Fruit fly (Drosophila melanogaster) whole organism, embryonic: ENCODE measurements around the gene Prdm13.

Experiments used
- Abd-B ChIP-seq: fragments of 200-800 bp; sonication (Bioruptor generic); optimal IDR thresholded peaks from 2 replicates; lab custom pipeline; 2018; ENCODE audit warnings: missing biosample characterization, mild to moderate bottlenecking, missing genetic modification characterization, moderate library complexity
- Atf6 ChIP-seq: fragments of 200-800 bp; sonication (Bioruptor generic); IDR thresholded peaks from 2 replicates; pipeline ENCODE4 v1.3.6; 2022; ENCODE audit warnings: missing biosample characterization, missing genetic modification characterization
- CG10654 ChIP-seq: fragments of 200-800 bp; sonication (Bioruptor generic); optimal IDR thresholded peaks from 2 replicates; lab custom pipeline; 2016; ENCODE audit warnings: missing biosample characterization, missing genetic modification characterization
- CG14667 ChIP-seq: fragments of 200-800 bp; sonication (Bioruptor generic); IDR thresholded peaks from 2 replicates; pipeline ENCODE4 v1.3.6; 2022; ENCODE audit warnings: missing biosample characterization, missing genetic modification characterization
- CG14710 ChIP-seq: fragments of 200-800 bp; sonication (Bioruptor generic); optimal IDR thresholded peaks from 3 replicates; lab custom pipeline; 2019; ENCODE audit warnings: missing biosample characterization, mild to moderate bottlenecking, missing genetic modification characterization, moderate library complexity
- CG1647 ChIP-seq: fragments of 200-800 bp; sonication (Bioruptor generic); optimal IDR thresholded peaks from 3 replicates; lab custom pipeline; 2016; ENCODE audit warnings: missing biosample characterization, missing genetic modification characterization
- CG18619 ChIP-seq: fragments of 200-800 bp; sonication (Bioruptor generic); optimal IDR thresholded peaks from 3 replicates; lab custom pipeline; 2017; ENCODE audit warnings: missing biosample characterization, mild to moderate bottlenecking, missing genetic modification characterization
- CG2678 ChIP-seq: fragments of 200-800 bp; sonication (Bioruptor generic); optimal IDR thresholded peaks from 3 replicates; lab custom pipeline; 2019; ENCODE audit warnings: missing biosample characterization, mild to moderate bottlenecking, missing genetic modification characterization, moderate library complexity
- CG32767 ChIP-seq: fragments of 200-800 bp; sonication (Bioruptor generic); IDR thresholded peaks from 2 replicates; pipeline ENCODE4 v1.3.6; 2022; ENCODE audit warnings: missing biosample characterization, missing genetic modification characterization
- CG3281 ChIP-seq: fragments of 200-800 bp; sonication (Bioruptor generic); optimal IDR thresholded peaks from 3 replicates; lab custom pipeline; 2017; ENCODE audit warnings: missing biosample characterization, mild to moderate bottlenecking, missing genetic modification characterization
- CG3407 ChIP-seq: fragments of 200-800 bp; sonication (Bioruptor generic); optimal IDR thresholded peaks from 2 replicates; lab custom pipeline; 2018; ENCODE audit warnings: missing biosample characterization, mild to moderate bottlenecking, missing genetic modification characterization
- CG43689 ChIP-seq: fragments of 200-800 bp; sonication (Bioruptor generic); IDR thresholded peaks from 2 replicates; pipeline ENCODE4 v1.3.6; 2022; ENCODE audit warnings: missing biosample characterization, missing genetic modification characterization
- CG5245 ChIP-seq: fragments of 200-800 bp; sonication (Bioruptor generic); optimal IDR thresholded peaks from 3 replicates; lab custom pipeline; 2016; ENCODE audit warnings: missing biosample characterization, missing genetic modification characterization
- CG6254 ChIP-seq: fragments of 200-800 bp; sonication (Bioruptor generic); optimal IDR thresholded peaks from 3 replicates; lab custom pipeline; 2017; ENCODE audit warnings: mild to moderate bottlenecking, missing biosample characterization, missing genetic modification reagents, missing genetic modification characterization
- CG7271 ChIP-seq: fragments of 200-800 bp; sonication (Bioruptor generic); optimal IDR thresholded peaks from 2 replicates; lab custom pipeline; 2018; ENCODE audit warnings: missing biosample characterization, mild to moderate bottlenecking, missing genetic modification characterization, moderate library complexity
- CG9609 ChIP-seq: fragments of 200-800 bp; sonication (Bioruptor generic); optimal IDR thresholded peaks from 3 replicates; lab custom pipeline; 2016; ENCODE audit warnings: missing biosample characterization, missing genetic modification characterization
- D ChIP-seq, 2 experiments: fragments of 200-800 bp in 1 of 2; fragments of >200 bp in 1 of 2; sonication (Bioruptor generic) in 1 of 2; optimal IDR thresholded peaks; 2 replicates in 1 of 2; 3 replicates in 1 of 2; lab custom pipeline; 2017; ENCODE audit warnings: mild to moderate bottlenecking in 1 of 2, missing biosample characterization in 1 of 2, missing genetic modification characterization in 1 of 2, missing genetic modification reagents in 1 of 2
- Gug ChIP-seq: fragments of 200-800 bp; sonication (Bioruptor generic); IDR thresholded peaks from 4 replicates; pipeline ENCODE4 v1.3.6; 2022; ENCODE audit warnings: missing biosample characterization, missing genetic modification characterization
- HLH3B ChIP-seq: fragments of 200-800 bp; sonication (Bioruptor generic); IDR thresholded peaks from 2 replicates; pipeline ENCODE4 v1.3.6; 2022; ENCODE audit warnings: missing biosample characterization, missing genetic modification characterization
- HLH4C ChIP-seq: fragments of 200-800 bp; sonication (Bioruptor generic); IDR thresholded peaks from 3 replicates; pipeline ENCODE4 v1.3.6; 2022; ENCODE audit warnings: missing biosample characterization, missing genetic modification characterization; ENCODE audit not compliant: partially characterized antibody
- Hmx ChIP-seq: fragments of 200-800 bp; sonication (Bioruptor generic); optimal IDR thresholded peaks from 2 replicates; lab custom pipeline; 2016; ENCODE audit warnings: missing biosample characterization, missing genetic modification characterization
- Max ChIP-seq: fragments of 200-800 bp; sonication (Bioruptor generic); optimal IDR thresholded peaks from 2 replicates; lab custom pipeline; 2016; ENCODE audit warnings: missing biosample characterization, mild to moderate bottlenecking, missing genetic modification characterization
- Meics ChIP-seq: fragments of 200-800 bp; sonication (Bioruptor generic); optimal IDR thresholded peaks from 2 replicates; lab custom pipeline; 2017; ENCODE audit warnings: missing biosample characterization, mild to moderate bottlenecking, missing genetic modification characterization
- Myb ChIP-seq: fragments of 200-800 bp; sonication (Bioruptor generic); optimal IDR thresholded peaks from 2 replicates; lab custom pipeline; 2016; ENCODE audit warnings: missing biosample characterization, missing genetic modification characterization
- Nf-YB ChIP-seq: fragments of 200-800 bp; sonication (Bioruptor generic); optimal IDR thresholded peaks from 3 replicates; lab custom pipeline; 2019; ENCODE audit warnings: missing biosample characterization, mild to moderate bottlenecking, missing genetic modification characterization, moderate library complexity
- Rfx ChIP-seq: fragments of 200-800 bp; sonication (Bioruptor generic); IDR thresholded peaks from 2 replicates; pipeline ENCODE4 v1.3.6; 2022; ENCODE audit warnings: missing biosample characterization, missing genetic modification characterization
- Sox100B ChIP-seq: fragments of 200-800 bp; sonication (Bioruptor generic); optimal IDR thresholded peaks from 3 replicates; lab custom pipeline; 2018; ENCODE audit warnings: missing biosample characterization, mild to moderate bottlenecking, missing genetic modification characterization
- Spps ChIP-seq: fragments of 200-800 bp; sonication (Bioruptor generic); optimal IDR thresholded peaks from 2 replicates; lab custom pipeline; 2018; ENCODE audit warnings: missing biosample characterization, mild to moderate bottlenecking, missing genetic modification characterization
- ac ChIP-seq: fragments of 200-800 bp; sonication (Bioruptor generic); optimal IDR thresholded peaks from 3 replicates; lab custom pipeline; 2017; ENCODE audit warnings: missing biosample characterization, mild to moderate bottlenecking, missing genetic modification characterization
- cas ChIP-seq: fragments of 200-800 bp; sonication (Bioruptor generic); IDR thresholded peaks from 2 replicates; pipeline ENCODE4 v1.3.6; 2022; ENCODE audit warnings: missing biosample characterization, missing genetic modification characterization
- en ChIP-seq: fragments of 200-800 bp; sonication (Bioruptor generic); optimal IDR thresholded peaks from 2 replicates; lab custom pipeline; 2016; ENCODE audit warnings: missing biosample characterization, missing genetic modification characterization
- ewg ChIP-seq: fragments of 200-800 bp; sonication (Bioruptor generic); optimal IDR thresholded peaks from 3 replicates; lab custom pipeline; 2017; ENCODE audit warnings: mild to moderate bottlenecking, missing biosample characterization, missing genetic modification reagents, missing genetic modification characterization
- gce ChIP-seq: fragments of 200-800 bp; sonication (Bioruptor generic); IDR thresholded peaks from 3 replicates; pipeline ENCODE4 v1.3.6; 2022; ENCODE audit warnings: missing biosample characterization, missing genetic modification characterization
- gro ChIP-seq: fragments of 200-800 bp; sonication (Bioruptor generic); optimal IDR thresholded peaks from 2 replicates; lab custom pipeline; 2016; ENCODE audit warnings: missing biosample characterization, missing genetic modification characterization
- gsb-n ChIP-seq: fragments of 200-800 bp; sonication (Bioruptor generic); optimal IDR thresholded peaks from 3 replicates; lab custom pipeline; 2018; ENCODE audit warnings: missing biosample characterization, mild to moderate bottlenecking, missing genetic modification characterization
- jigr1 ChIP-seq: fragments of 200-800 bp; sonication (Bioruptor generic); IDR thresholded peaks from 3 replicates; pipeline ENCODE4 v1.3.6; 2022; ENCODE audit warnings: missing biosample characterization, missing genetic modification characterization
- klu ChIP-seq: fragments of 200-800 bp; sonication (Bioruptor generic); IDR thresholded peaks from 2 replicates; pipeline ENCODE4 v1.3.6; 2022; ENCODE audit warnings: missing biosample characterization, missing genetic modification characterization
- lab ChIP-seq: fragments of 200-800 bp; sonication (Bioruptor generic); optimal IDR thresholded peaks from 3 replicates; lab custom pipeline; 2017; ENCODE audit warnings: missing biosample characterization, missing genetic modification characterization, mild to moderate bottlenecking, moderate library complexity, missing genetic modification reagents
- lola ChIP-seq, 3 experiments: fragments of >200 bp in 2 of 3; fragments of 200-800 bp in 1 of 3; sonication (Bioruptor generic) in 1 of 3; optimal IDR thresholded peaks; 2 replicates each; lab custom pipeline; 2017 to 2019; ENCODE audit warnings: missing biosample characterization in 3 of 3, missing genetic modification characterization in 3 of 3, mild to moderate bottlenecking in 1 of 3, moderate library complexity in 1 of 3
- prd ChIP-seq, 3 experiments: fragments of >200 bp in 2 of 3; fragments of 200-800 bp in 1 of 3; sonication (Bioruptor generic) in 1 of 3; optimal IDR thresholded peaks in 2 of 3; IDR thresholded peaks in 1 of 3; 2 replicates in 2 of 3; 3 replicates in 1 of 3; pipeline versions ENCODE4 v1.3.6 to Lab custom; 2017 to 2022; ENCODE audit warnings: missing biosample characterization in 1 of 3, missing genetic modification characterization in 1 of 3
- pzg ChIP-seq: fragments of 200-800 bp; sonication (Bioruptor generic); optimal IDR thresholded peaks from 3 replicates; lab custom pipeline; 2018; ENCODE audit warnings: missing biosample characterization, mild to moderate bottlenecking, missing genetic modification characterization, moderate library complexity
- run ChIP-seq: fragments of 200-800 bp; sonication (Bioruptor generic); optimal IDR thresholded peaks from 3 replicates; lab custom pipeline; 2018; ENCODE audit warnings: missing biosample characterization, mild to moderate bottlenecking, missing genetic modification characterization
- slp2 ChIP-seq: fragments of 200-800 bp; sonication (Bioruptor generic); optimal IDR thresholded peaks from 2 replicates; lab custom pipeline; 2016; ENCODE audit warnings: missing biosample characterization, missing genetic modification characterization
- tin ChIP-seq: fragments of 200-800 bp; sonication (Bioruptor generic); optimal IDR thresholded peaks from 3 replicates; lab custom pipeline; 2016; ENCODE audit warnings: missing biosample characterization, missing genetic modification characterization

The Prdm13 gene

DNA sequence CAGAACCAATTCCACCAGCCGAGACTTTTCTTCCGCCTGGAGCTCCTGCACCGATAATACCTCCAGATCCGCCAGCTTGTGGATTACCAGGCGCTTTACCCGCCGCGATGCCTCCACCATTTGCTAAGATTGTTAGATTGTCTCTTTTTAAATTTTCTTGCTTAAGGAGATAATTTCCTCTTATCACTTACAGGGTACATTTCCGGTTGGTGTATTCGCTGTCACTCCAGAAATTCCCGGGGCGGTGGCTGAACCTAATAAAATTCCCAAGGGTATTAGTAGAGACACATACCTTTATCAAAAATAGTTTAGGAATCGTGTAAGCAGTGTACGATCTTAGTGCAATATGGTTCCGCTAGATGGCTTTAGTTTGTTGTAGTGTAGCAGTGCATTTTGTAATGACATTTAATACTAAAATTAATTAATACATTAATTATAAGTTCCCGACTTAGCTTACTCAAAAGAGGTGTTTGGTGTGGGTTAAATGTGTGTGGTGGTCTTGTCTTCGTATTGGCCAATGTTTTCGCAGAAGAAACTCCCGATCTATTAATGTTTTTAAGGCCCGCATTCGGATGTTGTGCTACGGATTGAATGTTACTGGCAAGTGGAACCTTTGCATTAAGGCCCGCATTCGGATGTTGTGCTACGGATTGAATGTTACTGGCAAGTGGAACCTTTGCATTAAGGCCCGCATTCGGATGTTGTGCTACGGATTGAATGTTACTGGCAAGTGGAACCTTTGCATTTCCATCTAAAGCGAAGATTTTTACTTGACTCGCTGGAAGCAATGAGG lies 38.1 kb upstream of the Prdm13 start (continued):
- peak; percentile 21 for TF ChIP-seq CG9609 (GFP tag; lab: Kevin White, UChicago)
- no peak for TF ChIP-seq CG2678 (tag; lab: Kevin White, UChicago)
- TF ChIP-seq Gug (GFP tag; lab: Robert Waterston, UW), result peak; percentile 20; the same call in 1 of the 4 replicates
- peak; percentile 45 for TF ChIP-seq Nf-YB (GFP tag; lab: Kevin White, UChicago)
- peak; percentile 49 for TF ChIP-seq Spps (tag; lab: Kevin White, UChicago)
- no peak for TF ChIP-seq CG14667
- no peak for TF ChIP-seq jigr1 (GFP tag; lab: Robert Waterston, UW)
- TF ChIP-seq ac (GFP tag; lab: Kevin White, UChicago), result peak; percentile 49
- peak; percentile 70; the same call in 1 of the 2 replicates for TF ChIP-seq CG32767 (GFP tag; lab: Robert Waterston, UW)
- TF ChIP-seq ewg (GFP tag; lab: Kevin White, UChicago), result peak; percentile 49
- TF ChIP-seq Abd-B, result peak; percentile 5
- TF ChIP-seq pzg, result peak; percentile 17
- TF ChIP-seq en, result peak; percentile 77
- TF ChIP-seq CG6254 (GFP tag; lab: Kevin White, UChicago), result peak; percentile 99
- TF ChIP-seq Hmx (GFP tag; lab: Kevin White, UChicago), result no peak
- peak in 1 of 3 experiments; percentile 76 for TF ChIP-seq lola (GFP tag; optimal IDR thresholded peaks at IDR 0.05; lab: Kevin White, UChicago)
- TF ChIP-seq lab (GFP tag; lab: Kevin White, UChicago), result peak; percentile 94
- peak; percentile 87 for TF ChIP-seq CG7271 (tag; lab: Kevin White, UChicago)
- peak; percentile 75 for TF ChIP-seq Sox100B (GFP tag; lab: Kevin White, UChicago)
- peak; percentile 68 for TF ChIP-seq CG3407
- TF ChIP-seq CG3281 (GFP tag; lab: Kevin White, UChicago), result peak; percentile 84
- TF ChIP-seq Atf6, result peak; percentile 71
- TF ChIP-seq gro (GFP tag; lab: Kevin White, UChicago), result no peak
- peak; percentile 75 for TF ChIP-seq CG10654 (GFP tag; lab: Kevin White, UChicago)
- TF ChIP-seq CG1647 (GFP tag; lab: Kevin White, UChicago), result peak; percentile 45
- TF ChIP-seq Myb (GFP tag; lab: Kevin White, UChicago), result peak; percentile 26
- TF ChIP-seq gsb-n (tag; lab: Kevin White, UChicago), result peak; percentile 63
- TF ChIP-seq run (tag; lab: Kevin White, UChicago), result no peak
- peak; percentile 69 for TF ChIP-seq CG5245 (GFP tag; lab: Kevin White, UChicago)
- peak; percentile 69 for TF ChIP-seq tin (GFP tag; lab: Kevin White, UChicago)
- peak in 1 of 2 experiments; percentile 5 for TF ChIP-seq prd (optimal IDR thresholded peaks at IDR 0.05; lab: Kevin White, UChicago)
- TF ChIP-seq prd (GFP tag; IDR thresholded peaks at IDR 0.05; lab: Robert Waterston, UW), result no peak
- peak; percentile 40 for TF ChIP-seq Max
- peak; percentile 66 for TF ChIP-seq slp2
- peak; percentile 94 for TF ChIP-seq gce (GFP tag; lab: Robert Waterston, UW)
- peak; percentile 71 for TF ChIP-seq CG43689 (GFP tag; lab: Robert Waterston, UW)
- peak; percentile 53; the same call in 1 of the 2 replicates for TF ChIP-seq klu
- TF ChIP-seq cas (GFP tag; lab: Robert Waterston, UW), result no peak
- peak; percentile 80 for TF ChIP-seq HLH3B (GFP tag; lab: Robert Waterston, UW)
- TF ChIP-seq CG18619 (GFP tag; lab: Kevin White, UChicago), result peak; percentile 75
- TF ChIP-seq Rfx (GFP tag; lab: Robert Waterston, UW), result peak; percentile 91
- TF ChIP-seq D (optimal IDR thresholded peaks at IDR 0.05; lab: Kevin White, UChicago), result no peak
- peak; percentile 76 for TF ChIP-seq D (GFP tag; optimal IDR thresholded peaks at IDR 0.05; lab: Kevin White, UChicago)
- TF ChIP-seq HLH4C (GFP tag; lab: Robert Waterston, UW), result no peak
- TF ChIP-seq CG14710 (tag; lab: Kevin White, UChicago), result peak; percentile 61
- peak; percentile 89 for TF ChIP-seq Meics (GFP tag; lab: Kevin White, UChicago)
